Fruit fly (Drosophila melanogaster) whole organism, adult: ENCODE data around the gene Ppm1.

Experiments used
- CG11617 ChIP-seq: fragments of 200-800 bp; sonication (Bioruptor generic); optimal IDR thresholded peaks from 2 replicates; lab custom pipeline; 2017; ENCODE audit warnings: mild to moderate bottlenecking, missing biosample characterization, missing genetic modification reagents, missing genetic modification characterization
- CG1620 ChIP-seq: fragments of 200-800 bp; sonication (Bioruptor generic); optimal IDR thresholded peaks from 2 replicates; lab custom pipeline; 2016; ENCODE audit warnings: missing biosample characterization, missing genetic modification characterization
- CG33017 ChIP-seq: fragments of 200-800 bp; sonication (Bioruptor generic); optimal IDR thresholded peaks from 2 replicates; lab custom pipeline; 2018; ENCODE audit warnings: missing biosample characterization, mild to moderate bottlenecking, missing genetic modification characterization, moderate library complexity
- CG5204 ChIP-seq: fragments of 200-800 bp; sonication (Bioruptor generic); optimal IDR thresholded peaks from 2 replicates; lab custom pipeline; 2016; ENCODE audit warnings: missing biosample characterization, missing genetic modification characterization
- CG7045 ChIP-seq: fragments of 200-800 bp; sonication (Bioruptor generic); optimal IDR thresholded peaks from 2 replicates; lab custom pipeline; 2017; ENCODE audit warnings: missing biosample characterization, mild to moderate bottlenecking, missing genetic modification characterization
- Clk ChIP-seq: fragments of 200-800 bp; sonication (Bioruptor generic); optimal IDR thresholded peaks from 2 replicates; lab custom pipeline; 2017; ENCODE audit warnings: missing biosample characterization, missing genetic modification characterization
- Hr96 ChIP-seq: fragments of 200-800 bp; sonication (Bioruptor generic); optimal IDR thresholded peaks from 2 replicates; lab custom pipeline; 2016; ENCODE audit warnings: missing biosample characterization, missing genetic modification characterization
- Mnt ChIP-seq: fragments of 200-800 bp; sonication (Bioruptor generic); optimal IDR thresholded peaks from 2 replicates; lab custom pipeline; 2016; ENCODE audit warnings: missing biosample characterization, mild to moderate bottlenecking, missing genetic modification characterization
- cnc ChIP-seq, 2 experiments: fragments of >200 bp; optimal IDR thresholded peaks; 2 replicates each; lab custom pipeline; 2017
- kay ChIP-seq: fragments of 200-800 bp; sonication (Bioruptor generic); peaks from one replicate; lab custom pipeline; 2016; ENCODE audit warnings: missing biosample characterization, missing genetic modification characterization, borderline replicate concordance
- ovo ChIP-seq: fragments of 200-800 bp; sonication (Bioruptor generic); optimal IDR thresholded peaks from 2 replicates; lab custom pipeline; 2016; ENCODE audit warnings: missing biosample characterization, missing genetic modification characterization
- toe ChIP-seq: fragments of 200-800 bp; sonication (Bioruptor generic); optimal IDR thresholded peaks from 2 replicates; lab custom pipeline; 2016; ENCODE audit warnings: missing biosample characterization, missing genetic modification characterization

- TF ChIP-seq CG7045 (GFP tag; lab: Kevin White, UChicago) (peak; percentile 16), Mnt (GFP tag; lab: Kevin White, UChicago) (no peak), CG1620 (GFP tag; lab: Kevin White, UChicago) (no peak), Hr96 (GFP tag; lab: Kevin White, UChicago) (peak; percentile 11), cnc (optimal IDR thresholded peaks at IDR 0.05; lab: Kevin White, UChicago) (no peak), Clk (GFP tag; lab: Kevin White, UChicago) (no peak), CG5204 (peak; percentile 27), CG33017 (tag; lab: Kevin White, UChicago) (no peak), kay (peak; percentile 86), CG11617 (GFP tag; lab: Kevin White, UChicago) (no peak), ovo (GFP tag; lab: Kevin White, UChicago) (peak; percentile 9), toe (GFP tag; lab: Kevin White, UChicago) (peak; percentile 19)
These were observed 45.6 kb downstream of the Ppm1 start for dm6 chr3L:626498-627369.
